Worm (Caenorhabditis elegans) whole organism, early embryonic: ENCODE results near the gene R148.5.

Experiments
- aly-1 ChIP-seq: sonication (generic microtip); optimal IDR thresholded peaks from 2 replicates; lab custom pipeline; 2016; ENCODE audit warnings: missing genetic modification characterization, missing compliant biosample characterization
- ama-1 ChIP-seq: fragments of 150-350 bp; optimal IDR thresholded peaks from 2 replicates; lab custom pipeline; 2014
- ceh-13 ChIP-seq: fragments of 200-800 bp; sonication (Bioruptor generic); optimal IDR thresholded peaks from 2 replicates; lab custom pipeline; 2018; ENCODE audit warnings: mild to moderate bottlenecking, missing genetic modification characterization, missing compliant biosample characterization
- ceh-36 ChIP-seq: sonication (generic microtip); optimal IDR thresholded peaks from 2 replicates; lab custom pipeline; 2016; ENCODE audit warnings: missing genetic modification characterization, inconsistent platforms, missing compliant biosample characterization
- ets-7 ChIP-seq: sonication (generic microtip); optimal IDR thresholded peaks from 2 replicates; lab custom pipeline; 2016; ENCODE audit warnings: missing genotype, missing genetic modification characterization, missing compliant biosample characterization
- flt-1 ChIP-seq: fragments of 200-800 bp; sonication (Bioruptor generic); IDR thresholded peaks from 2 replicates; pipeline ENCODE4 v1.3.6; 2022; ENCODE audit warnings: missing genetic modification characterization, missing compliant biosample characterization
- hmbx-1 ChIP-seq: sonication (generic microtip); optimal IDR thresholded peaks from 2 replicates; lab custom pipeline; 2016; ENCODE audit warnings: mild to moderate bottlenecking, missing genetic modification characterization, missing compliant biosample characterization
- hmg-4 ChIP-seq: fragments of 200-800 bp; sonication (Bioruptor generic); optimal IDR thresholded peaks from 2 replicates; lab custom pipeline; 2018; ENCODE audit warnings: mild to moderate bottlenecking, missing genetic modification characterization, missing compliant biosample characterization
- hnd-1 ChIP-seq: sonication (generic microtip); optimal IDR thresholded peaks from 2 replicates; lab custom pipeline; 2016; ENCODE audit warnings: missing genetic modification characterization, missing compliant biosample characterization
- pes-1 ChIP-seq: fragments of 200-800 bp; sonication (Bioruptor generic); IDR thresholded peaks from 2 replicates; pipeline ENCODE4 v1.3.6; 2022; ENCODE audit warnings: missing genetic modification reagents, missing genetic modification characterization, missing compliant biosample characterization
- sea-1 ChIP-seq: fragments of 200-800 bp; sonication (Bioruptor generic); conservative IDR thresholded peaks from 2 replicates; pipeline ENCODE4 v1.3.6; 2022; ENCODE audit warnings: missing genetic modification characterization, missing compliant biosample characterization
- tbx-11 ChIP-seq: fragments of 200-800 bp; sonication (Bioruptor generic); IDR thresholded peaks from 2 replicates; pipeline ENCODE4 v1.3.6; 2022; ENCODE audit warnings: missing genetic modification characterization, missing compliant biosample characterization

DNA sequence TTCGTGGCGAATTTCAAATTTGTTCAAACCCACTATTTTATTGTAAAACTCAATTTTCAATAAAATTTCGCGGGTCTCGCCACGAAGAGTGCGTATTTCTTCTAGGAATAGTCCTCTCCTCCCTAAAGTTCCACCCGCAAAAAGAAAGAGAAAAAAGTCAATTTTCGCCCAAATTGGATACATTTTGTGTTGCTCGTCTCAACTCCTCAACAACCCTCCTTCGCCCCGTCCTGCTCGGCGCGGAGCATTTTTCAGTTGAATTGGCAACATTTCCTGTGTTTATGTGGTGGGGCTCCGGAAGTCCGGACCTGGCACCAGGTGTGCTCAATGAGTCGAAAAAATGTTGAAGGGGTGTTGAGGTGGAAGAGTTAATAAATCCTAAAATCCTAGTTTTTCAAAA, 27.4 kb upstream of the R148.5 start:
- TF ChIP-seq ceh-13 (GFP tag; lab: Kevin White, UChicago) (no peak), ama-1 (lab: Kevin White, UChicago) (no peak), ets-7 (no peak), flt-1 (GFP tag; lab: Robert Waterston, UW) (no peak), ceh-36 (tag; lab: Kevin White, UChicago) (no peak), hnd-1 (tag; lab: Kevin White, UChicago) (no peak), pes-1 (GFP tag; lab: Robert Waterston, UW) (no peak), aly-1 (tag; lab: Kevin White, UChicago) (no peak), hmg-4 (GFP tag; lab: Kevin White, UChicago) (no peak), tbx-11 (no peak), sea-1 (GFP tag; lab: Robert Waterston, UW) (no peak), hmbx-1 (tag; lab: Kevin White, UChicago) (no peak)
